Fruit fly (Drosophila melanogaster): ENCODE data around the gene CG6321.

Gene CG6321

DNA sequence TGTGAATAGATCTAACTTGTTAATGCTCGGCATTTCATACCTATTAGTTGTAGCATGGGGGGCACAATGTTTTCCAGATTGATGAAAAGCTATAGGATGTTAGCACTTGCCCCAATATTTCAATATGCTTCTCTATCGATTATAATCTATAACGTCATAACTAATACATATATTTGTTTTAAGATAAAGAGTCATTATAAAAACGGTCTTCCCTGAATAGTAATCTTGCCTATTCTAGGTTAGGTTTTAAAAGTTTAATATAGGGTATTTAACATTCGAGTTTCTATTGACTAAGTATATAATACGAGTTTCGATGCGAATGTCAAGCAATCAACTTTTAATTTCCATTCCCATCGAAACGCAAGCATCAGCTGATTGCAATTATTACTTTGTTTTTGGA lies at the start of gene CG6321, which contains the start of gene Blos2:
CG6321 (minus strand) TSS at position 25 of the 400 bp plus-strand sequence.
Blos2 (plus strand) TSS at position 372 of the 400 bp plus-strand sequence.
- TF ChIP-seq Abd-B (GFP tag; optimal IDR thresholded peaks at IDR 0.05) (no peak), CrebA (GFP tag; optimal IDR thresholded peaks at IDR 0.05; ENCODE audit: borderline replicate concordance) (no peak), h (GFP tag; optimal IDR thresholded peaks at IDR 0.05) (peak; percentile 84), Hnf4 (GFP tag; optimal IDR thresholded peaks at IDR 0.05) (peak; percentile 59), Hr83 (GFP tag; optimal IDR thresholded peaks at IDR 0.05; ENCODE audit: poor library complexity, severe bottlenecking) (no peak), CG9705 (GFP tag; optimal IDR thresholded peaks at IDR 0.05) (peak; percentile 29), ey (GFP tag; optimal IDR thresholded peaks at IDR 0.05) (peak; percentile 66), dsf (GFP tag; optimal IDR thresholded peaks at IDR 0.05; ENCODE audit: borderline replicate concordance) (no peak), fru (GFP tag; optimal IDR thresholded peaks at IDR 0.05) (peak; percentile 77), sv (GFP tag; optimal IDR thresholded peaks at IDR 0.05) (peak; percentile 23), Dfd (GFP tag; optimal IDR thresholded peaks at IDR 0.05) (no peak), CG32264 (GFP tag; optimal IDR thresholded peaks at IDR 0.05) (peak; percentile 18), Vsx2 (GFP tag; optimal IDR thresholded peaks at IDR 0.05; ENCODE audit: partially characterized antibody) (no peak), Jra (GFP tag; optimal IDR thresholded peaks at IDR 0.05) (peak; percentile 37), Myc (optimal IDR thresholded peaks at IDR 0.05) (no peak), woc (GFP tag; optimal IDR thresholded peaks at IDR 0.05) (peak; percentile 80), foxo (GFP tag; optimal IDR thresholded peaks at IDR 0.05) (peak in 1 of 2 experiments; percentile 82), tai (GFP tag; optimal IDR thresholded peaks at IDR 0.05) (no peak), Sp1 (GFP tag; optimal IDR thresholded peaks at IDR 0.05) (peak; percentile 77), psq (GFP tag; optimal IDR thresholded peaks at IDR 0.05) (peak; percentile 50), Hr78 (GFP tag; optimal IDR thresholded peaks at IDR 0.05) (no peak), OdsH (GFP tag; optimal IDR thresholded peaks at IDR 0.05) (peak; percentile 72), pan (optimal IDR thresholded peaks at IDR 0.05) (no peak), Rel (GFP tag; optimal IDR thresholded peaks at IDR 0.05) (no peak), Rel (tag; optimal IDR thresholded peaks at IDR 0.05) (peak; percentile 23), HLH106 (tag; optimal IDR thresholded peaks at IDR 0.05) (peak; percentile 74), br (GFP tag; optimal IDR thresholded peaks at IDR 0.05) (peak; percentile 63), rgr (GFP tag; optimal IDR thresholded peaks at IDR 0.05) (peak; percentile 78), sage (GFP tag; optimal IDR thresholded peaks at IDR 0.05) (peak; percentile 31)

DNA sequence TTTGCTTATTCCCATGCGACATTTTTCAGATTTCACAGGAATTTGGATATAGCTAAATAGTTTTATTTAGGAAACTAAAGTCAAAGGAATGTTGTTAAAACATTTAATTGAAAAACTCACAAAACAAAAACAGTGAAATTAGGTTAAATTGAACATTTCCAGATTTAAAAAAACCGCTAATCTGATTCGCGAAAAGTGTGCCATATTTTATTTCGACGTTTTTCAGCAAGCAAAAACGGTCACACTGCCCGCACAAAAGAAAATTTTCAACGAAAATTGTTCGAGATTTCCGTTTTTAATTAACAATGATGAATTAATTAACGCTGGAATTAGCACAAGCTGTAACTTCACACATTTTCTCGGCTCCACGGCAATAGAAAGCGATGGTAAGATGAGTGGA lies 48.4 kb upstream of the CG6321 start, which contains the start of the genes CG34012 and emei:
CG34012 (minus strand) TSS at position 52 of the 400 bp plus-strand sequence.
emei (plus strand) TSS at position 237 of the 400 bp plus-strand sequence.
- TF ChIP-seq usp (GFP tag; optimal IDR thresholded peaks at IDR 0.05), result no peak
- TF ChIP-seq Rel (GFP tag; optimal IDR thresholded peaks at IDR 0.05), result no peak
- TF ChIP-seq Rel (tag; optimal IDR thresholded peaks at IDR 0.05), result no peak
- no peak for TF ChIP-seq dl (GFP tag; optimal IDR thresholded peaks at IDR 0.05; ENCODE audit: insufficient read depth in 1 of 2, partially characterized antibody in 2 of 2)
- TF ChIP-seq Sp1 (GFP tag; optimal IDR thresholded peaks at IDR 0.05), result no peak
- TF ChIP-seq Dif (GFP tag; optimal IDR thresholded peaks at IDR 0.05; ENCODE audit: partially characterized antibody), result no peak
- TF ChIP-seq brk (GFP tag; optimal IDR thresholded peaks at IDR 0.05), result no peak
- no peak for TF ChIP-seq Hnf4 (GFP tag; optimal IDR thresholded peaks at IDR 0.05)
- no peak for TF ChIP-seq jim (GFP tag; optimal IDR thresholded peaks at IDR 0.05)
- TF ChIP-seq Hr78 (GFP tag; optimal IDR thresholded peaks at IDR 0.05), result no peak

DNA sequence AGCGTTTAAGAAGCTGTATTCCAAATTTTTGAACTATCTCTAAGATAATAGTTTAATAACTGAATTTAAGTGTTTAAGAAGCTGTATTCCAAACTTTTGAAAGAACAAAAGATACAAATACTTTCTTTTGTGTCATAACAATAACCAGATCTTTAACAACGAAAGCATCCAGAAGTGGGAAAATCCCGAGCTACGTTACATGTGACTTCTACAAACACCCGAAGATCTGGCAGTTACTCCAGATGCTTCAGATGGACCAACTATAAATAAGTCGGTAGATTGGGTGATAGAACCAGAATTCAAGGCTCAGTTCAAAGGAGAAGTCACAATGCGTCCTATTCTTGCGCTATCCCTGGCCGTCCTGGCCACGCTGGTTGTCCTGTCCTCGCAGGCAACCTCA lies 46.9 kb upstream of the CG6321 start, which contains the start of gene CG12522:
CG12522 (plus strand) TSS at position 301 of the 400 bp plus-strand sequence.
- TF ChIP-seq CG9705 (GFP tag; optimal IDR thresholded peaks at IDR 0.05), result no peak
- TF ChIP-seq Rel (GFP tag; optimal IDR thresholded peaks at IDR 0.05), result no peak
- no peak for TF ChIP-seq Rel (tag; optimal IDR thresholded peaks at IDR 0.05)
- TF ChIP-seq HLH106 (tag; optimal IDR thresholded peaks at IDR 0.05), result no peak
- TF ChIP-seq Dfd (GFP tag; optimal IDR thresholded peaks at IDR 0.05), result no peak
- TF ChIP-seq Myc (optimal IDR thresholded peaks at IDR 0.05), result no peak
- no peak for TF ChIP-seq Dif (GFP tag; optimal IDR thresholded peaks at IDR 0.05; ENCODE audit: partially characterized antibody)
- TF ChIP-seq Vsx2 (GFP tag; optimal IDR thresholded peaks at IDR 0.05; ENCODE audit: partially characterized antibody), result no peak
- no peak for TF ChIP-seq Hr78 (GFP tag; optimal IDR thresholded peaks at IDR 0.05)
- TF ChIP-seq CG32264 (GFP tag; optimal IDR thresholded peaks at IDR 0.05), result no peak

DNA sequence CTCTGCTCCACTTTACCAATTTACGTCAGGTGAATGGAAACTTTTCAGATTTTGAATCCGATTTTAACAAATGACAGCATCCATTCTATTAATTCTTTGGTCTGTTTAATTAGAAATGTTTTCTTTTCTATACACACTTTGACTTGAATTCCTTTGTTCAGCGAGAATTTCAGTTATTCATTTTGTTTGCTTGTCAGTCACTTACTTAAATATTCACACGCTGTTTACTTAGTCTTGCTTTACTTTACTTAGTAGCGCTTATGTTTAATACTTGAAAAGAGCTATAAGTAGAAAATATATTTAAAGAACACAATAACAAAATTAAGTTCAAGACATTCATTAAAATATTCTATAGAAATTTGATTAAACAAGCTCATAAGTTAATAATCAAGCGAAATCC lies 46.4 kb upstream of the CG6321 start, which contains the start of gene CG32073:
CG32073 (minus strand) TSS at position 151 of the 400 bp plus-strand sequence.
- no peak for TF ChIP-seq Myc (optimal IDR thresholded peaks at IDR 0.05)
- TF ChIP-seq N (GFP tag; optimal IDR thresholded peaks at IDR 0.05), result no peak
- TF ChIP-seq usp (GFP tag; optimal IDR thresholded peaks at IDR 0.05), result no peak
- TF ChIP-seq ey (GFP tag; optimal IDR thresholded peaks at IDR 0.05), result no peak
- no peak for TF ChIP-seq Hr83 (GFP tag; optimal IDR thresholded peaks at IDR 0.05; ENCODE audit: poor library complexity, severe bottlenecking)
- TF ChIP-seq rgr (GFP tag; optimal IDR thresholded peaks at IDR 0.05), result no peak
- no peak for TF ChIP-seq Hnf4 (GFP tag; optimal IDR thresholded peaks at IDR 0.05)
- TF ChIP-seq h (GFP tag; optimal IDR thresholded peaks at IDR 0.05), result no peak
- TF ChIP-seq Sp1 (GFP tag; optimal IDR thresholded peaks at IDR 0.05), result no peak
- TF ChIP-seq woc (GFP tag; optimal IDR thresholded peaks at IDR 0.05), result no peak
- TF ChIP-seq HLH106 (tag; optimal IDR thresholded peaks at IDR 0.05), result no peak
- no peak for TF ChIP-seq CG32264 (GFP tag; optimal IDR thresholded peaks at IDR 0.05)
- no peak for TF ChIP-seq Rel (GFP tag; optimal IDR thresholded peaks at IDR 0.05)
- TF ChIP-seq Rel (tag; optimal IDR thresholded peaks at IDR 0.05), result no peak
- no peak for TF ChIP-seq tai (GFP tag; optimal IDR thresholded peaks at IDR 0.05)
- TF ChIP-seq pan (optimal IDR thresholded peaks at IDR 0.05), result no peak
- no peak for TF ChIP-seq Abd-B (GFP tag; optimal IDR thresholded peaks at IDR 0.05)
- no peak for TF ChIP-seq Jra (GFP tag; optimal IDR thresholded peaks at IDR 0.05)
